Worm (Caenorhabditis elegans) whole organism, L4 larva: ENCODE measurements around the gene skr-16.

Experiments
- F37D6.2 ChIP-seq: sonication (generic microtip); optimal IDR thresholded peaks from 2 replicates; lab custom pipeline; 2016; ENCODE audit warnings: mild to moderate bottlenecking, missing genetic modification characterization, missing compliant biosample characterization
- Y48G9A.11 ChIP-seq: fragments of 200-800 bp; sonication (Bioruptor generic); IDR thresholded peaks from 2 replicates; pipeline ENCODE4 v1.3.6; 2022; ENCODE audit warnings: missing genetic modification reagents, missing genetic modification characterization, missing compliant biosample characterization
- aha-1 ChIP-seq: fragments of 150-350 bp; peaks from one replicate; lab custom pipeline; 2014; ENCODE audit warnings: missing biosample characterization, missing genetic modification characterization
- fkh-10 ChIP-seq: fragments of 150-350 bp; optimal IDR thresholded peaks from 2 replicates; lab custom pipeline; 2014; ENCODE audit warnings: missing biosample characterization, missing genetic modification reagents, missing genetic modification characterization
- lin-13 ChIP-seq: fragments of 150-350 bp; optimal IDR thresholded peaks from 2 replicates; lab custom pipeline; 2014; ENCODE audit warnings: missing biosample characterization, missing genetic modification reagents, missing genetic modification characterization
- mdl-1 ChIP-seq, 2 experiments: fragments of 150-350 bp in 1 of 2; sonication (generic microtip) in 1 of 2; optimal IDR thresholded peaks; 2 replicates each; lab custom pipeline; 2014 to 2017; ENCODE audit warnings: missing biosample characterization in 2 of 2, missing genetic modification characterization in 2 of 2
- mxl-2 ChIP-seq: fragments of 200-800 bp; sonication (Bioruptor generic); conservative IDR thresholded peaks from 2 replicates; pipeline ENCODE4 v1.3.6; 2022; ENCODE audit warnings: missing genetic modification reagents, missing genetic modification characterization, missing compliant biosample characterization
- nhr-237 ChIP-seq: sonication (generic microtip); optimal IDR thresholded peaks from 2 replicates; lab custom pipeline; 2017; ENCODE audit warnings: missing biosample characterization, missing genetic modification characterization
- nhr-76 ChIP-seq: fragments of 150-350 bp; optimal IDR thresholded peaks from 2 replicates; lab custom pipeline; 2014; ENCODE audit warnings: missing biosample characterization, missing genetic modification characterization
- nhr-77 ChIP-seq: fragments of 150-350 bp; optimal IDR thresholded peaks from 2 replicates; lab custom pipeline; 2014; ENCODE audit warnings: missing biosample characterization, missing genetic modification characterization
- pha-4 ChIP-seq, 2 experiments: fragments of 150-350 bp in 1 of 2; fragments of 200-800 bp in 1 of 2; sonication (Bioruptor generic) in 1 of 2; IDR thresholded peaks in 1 of 2; optimal IDR thresholded peaks in 1 of 2; 2 replicates each; pipeline versions ENCODE4 v1.3.6 to Lab custom; 2014 to 2022; ENCODE audit warnings: missing genetic modification characterization in 2 of 2, missing genetic modification reagents in 2 of 2, missing biosample characterization in 1 of 2, missing compliant biosample characterization in 1 of 2

- TF ChIP-seq pha-4 (GFP tag; IDR thresholded peaks at IDR 0.05; lab: Robert Waterston, UW) (no peak), pha-4 (tag; optimal IDR thresholded peaks at IDR 0.05; lab: Kevin White, UChicago) (no peak), nhr-77 (tag; lab: Kevin White, UChicago) (no peak), nhr-237 (tag; lab: Kevin White, UChicago) (no peak), lin-13 (GFP tag; lab: Kevin White, UChicago) (no peak), fkh-10 (GFP tag; lab: Kevin White, UChicago) (no peak), Y48G9A.11 (GFP tag; lab: Robert Waterston, UW) (no peak), nhr-76 (tag; lab: Kevin White, UChicago) (no peak), mdl-1 (tag; optimal IDR thresholded peaks at IDR 0.05; lab: Kevin White, UChicago) (no peak), mxl-2 (GFP tag; lab: Robert Waterston, UW) (no peak), aha-1 (tag; lab: Kevin White, UChicago) (no peak), F37D6.2 (no peak)
These were observed 36.7 kb upstream of the skr-16 start, which contains the start of gene grsp-3 for ce11 chrIV:7131780-7132179.
